Fruit fly (Drosophila melanogaster) whole organism, embryonic: Measurements from ENCODE around the gene CG15728.

ENCODE experiments used
- B-H1 ChIP-seq: fragments of 200-800 bp; sonication (Bioruptor generic); IDR thresholded peaks from 3 replicates; pipeline ENCODE4 v1.3.6; 2022; ENCODE audit warnings: missing biosample characterization, missing genetic modification characterization
- CG10431 ChIP-seq: fragments of 200-800 bp; sonication (Bioruptor generic); optimal IDR thresholded peaks from 3 replicates; lab custom pipeline; 2018; ENCODE audit warnings: missing biosample characterization, mild to moderate bottlenecking, missing genetic modification characterization
- CG12942 ChIP-seq: fragments of 200-800 bp; sonication (Bioruptor generic); optimal IDR thresholded peaks from 3 replicates; lab custom pipeline; 2016; ENCODE audit warnings: missing biosample characterization, missing genetic modification characterization
- CG14014 ChIP-seq: fragments of 200-800 bp; sonication (Bioruptor generic); IDR thresholded peaks from 2 replicates; pipeline ENCODE4 v1.3.6; 2022; ENCODE audit warnings: missing biosample characterization, missing genetic modification characterization
- CG15011 ChIP-seq: fragments of 200-800 bp; sonication (Bioruptor generic); optimal IDR thresholded peaks from 3 replicates; lab custom pipeline; 2018; ENCODE audit warnings: missing biosample characterization, mild to moderate bottlenecking, missing genetic modification characterization
- CG1603 ChIP-seq: fragments of 200-800 bp; sonication (Bioruptor generic); optimal IDR thresholded peaks from 2 replicates; lab custom pipeline; 2019; ENCODE audit warnings: missing biosample characterization, mild to moderate bottlenecking, missing genetic modification characterization, moderate library complexity
- CG2678 ChIP-seq: fragments of 200-800 bp; sonication (Bioruptor generic); optimal IDR thresholded peaks from 3 replicates; lab custom pipeline; 2019; ENCODE audit warnings: missing biosample characterization, mild to moderate bottlenecking, missing genetic modification characterization, moderate library complexity
- CG33557 ChIP-seq: fragments of 200-800 bp; sonication (Bioruptor generic); optimal IDR thresholded peaks from 2 replicates; lab custom pipeline; 2019; ENCODE audit warnings: missing biosample characterization, mild to moderate bottlenecking, missing genetic modification characterization, moderate library complexity
- CG34376 ChIP-seq: fragments of 200-800 bp; sonication (Bioruptor generic); optimal IDR thresholded peaks from 2 replicates; lab custom pipeline; 2018; ENCODE audit warnings: missing biosample characterization, mild to moderate bottlenecking, missing genetic modification characterization
- CG3847 ChIP-seq: fragments of 200-800 bp; sonication (Bioruptor generic); IDR thresholded peaks from 2 replicates; pipeline ENCODE4 v1.3.6; 2022; ENCODE audit warnings: missing biosample characterization, missing genetic modification characterization
- CG3995 ChIP-seq: fragments of 200-800 bp; sonication (Bioruptor generic); optimal IDR thresholded peaks from 3 replicates; lab custom pipeline; 2016; ENCODE audit warnings: missing biosample characterization, missing genetic modification characterization
- CG6854 ChIP-seq: fragments of 200-800 bp; sonication (Bioruptor generic); optimal IDR thresholded peaks from 3 replicates; lab custom pipeline; 2017; ENCODE audit warnings: missing biosample characterization, mild to moderate bottlenecking, missing genetic modification characterization
- CG7839 ChIP-seq: fragments of 200-800 bp; sonication (Bioruptor generic); optimal IDR thresholded peaks from 3 replicates; lab custom pipeline; 2018; ENCODE audit warnings: missing biosample characterization, mild to moderate bottlenecking, missing genetic modification characterization, moderate library complexity
- CG8944 ChIP-seq: fragments of 200-800 bp; sonication (Bioruptor generic); optimal IDR thresholded peaks from 3 replicates; lab custom pipeline; 2016; ENCODE audit warnings: missing biosample characterization, missing genetic modification characterization
- CG9215 ChIP-seq: fragments of 200-800 bp; sonication (Bioruptor generic); IDR thresholded peaks from 2 replicates; pipeline ENCODE4 v1.3.6; 2022; ENCODE audit warnings: missing biosample characterization, missing genetic modification characterization
- CG9797 ChIP-seq: fragments of 200-800 bp; sonication (Bioruptor generic); optimal IDR thresholded peaks from 3 replicates; lab custom pipeline; 2018; ENCODE audit warnings: missing biosample characterization, mild to moderate bottlenecking, missing genetic modification characterization
- CG9932 ChIP-seq: fragments of 200-800 bp; sonication (Bioruptor generic); IDR thresholded peaks from 2 replicates; pipeline ENCODE4 v1.3.6; 2022; ENCODE audit warnings: missing biosample characterization, missing genetic modification characterization
- CHES-1-like ChIP-seq: fragments of 200-800 bp; sonication (Bioruptor generic); optimal IDR thresholded peaks from 2 replicates; lab custom pipeline; 2016; ENCODE audit warnings: missing biosample characterization, missing genetic modification characterization
- Dad ChIP-seq: fragments of 200-800 bp; sonication (Bioruptor generic); optimal IDR thresholded peaks from 3 replicates; lab custom pipeline; 2016; ENCODE audit warnings: missing biosample characterization, missing genetic modification characterization
- Dip2 ChIP-seq: fragments of 200-800 bp; sonication (Bioruptor generic); IDR thresholded peaks from 2 replicates; pipeline ENCODE4 v1.3.6; 2022; ENCODE audit warnings: missing biosample characterization, missing genetic modification characterization
- Doc2 ChIP-seq: fragments of 200-800 bp; sonication (Bioruptor generic); IDR thresholded peaks from 2 replicates; pipeline ENCODE4 v1.3.6; 2022; ENCODE audit warnings: missing biosample characterization, missing genetic modification characterization
- Hey ChIP-seq: fragments of 200-800 bp; sonication (Bioruptor generic); optimal IDR thresholded peaks from 3 replicates; lab custom pipeline; 2018; ENCODE audit warnings: missing biosample characterization, mild to moderate bottlenecking, missing genetic modification characterization
- Hmr ChIP-seq: fragments of 200-800 bp; sonication (Bioruptor generic); optimal IDR thresholded peaks from 3 replicates; lab custom pipeline; 2017; ENCODE audit warnings: mild to moderate bottlenecking, missing biosample characterization, missing genetic modification reagents, missing genetic modification characterization
- Hr51 ChIP-seq, 2 experiments: fragments of 200-800 bp; sonication (Bioruptor generic); optimal IDR thresholded peaks; 2 replicates in 1 of 2; 3 replicates in 1 of 2; lab custom pipeline; 2016 to 2018; ENCODE audit warnings: missing biosample characterization in 2 of 2, missing genetic modification characterization in 2 of 2, mild to moderate bottlenecking in 1 of 2, moderate library complexity in 1 of 2
- Lhr ChIP-seq: fragments of 200-800 bp; sonication (Bioruptor generic); optimal IDR thresholded peaks from 3 replicates; lab custom pipeline; 2017; ENCODE audit warnings: mild to moderate bottlenecking, missing biosample characterization, missing genetic modification reagents, missing genetic modification characterization
- Mrtf ChIP-seq: fragments of 200-800 bp; sonication (Bioruptor generic); IDR thresholded peaks from 3 replicates; pipeline ENCODE4 v1.3.6; 2022; ENCODE audit warnings: missing biosample characterization, missing genetic modification characterization
- Ravus ChIP-seq: fragments of 200-800 bp; sonication (Bioruptor generic); IDR thresholded peaks from 2 replicates; pipeline ENCODE4 v1.3.6; 2022; ENCODE audit warnings: missing biosample characterization, missing genetic modification characterization
- Sox102F ChIP-seq: fragments of 200-800 bp; sonication (Bioruptor generic); optimal IDR thresholded peaks from 2 replicates; lab custom pipeline; 2018; ENCODE audit warnings: missing biosample characterization, mild to moderate bottlenecking, missing genetic modification characterization, moderate library complexity
- amos ChIP-seq: fragments of 200-800 bp; sonication (Bioruptor generic); IDR thresholded peaks from 2 replicates; pipeline ENCODE4 v1.3.6; 2022; ENCODE audit warnings: missing biosample characterization, missing genetic modification characterization; ENCODE audit not compliant: partially characterized antibody
- ap ChIP-seq: fragments of 200-800 bp; sonication (Bioruptor generic); IDR thresholded peaks from 2 replicates; pipeline ENCODE4 v1.3.6; 2022; ENCODE audit warnings: missing biosample characterization, missing genetic modification characterization
- br ChIP-seq: fragments of >200 bp; optimal IDR thresholded peaks from 2 replicates; lab custom pipeline; 2017
- chif ChIP-seq, 2 experiments: fragments of 200-800 bp; sonication (Bioruptor generic); optimal IDR thresholded peaks; 3 replicates each; lab custom pipeline; 2016; ENCODE audit warnings: missing biosample characterization in 2 of 2, missing genetic modification characterization in 2 of 2
- crc ChIP-seq: fragments of 200-800 bp; sonication (Bioruptor generic); optimal IDR thresholded peaks from 2 replicates; lab custom pipeline; 2016; ENCODE audit warnings: missing biosample characterization, missing genetic modification characterization
- crp ChIP-seq, 2 experiments: fragments of 200-800 bp; sonication (Bioruptor generic); optimal IDR thresholded peaks; 2 replicates in 1 of 2; 3 replicates in 1 of 2; lab custom pipeline; 2017; ENCODE audit warnings: missing biosample characterization in 2 of 2, missing genetic modification characterization in 2 of 2, mild to moderate bottlenecking in 1 of 2, moderate library complexity in 1 of 2
- da ChIP-seq: fragments of 200-800 bp; sonication (Bioruptor generic); optimal IDR thresholded peaks from 2 replicates; lab custom pipeline; 2016; ENCODE audit warnings: missing biosample characterization, missing genetic modification characterization
- ewg ChIP-seq: fragments of 200-800 bp; sonication (Bioruptor generic); optimal IDR thresholded peaks from 3 replicates; lab custom pipeline; 2017; ENCODE audit warnings: mild to moderate bottlenecking, missing biosample characterization, missing genetic modification reagents, missing genetic modification characterization
- grau ChIP-seq: fragments of 200-800 bp; optimal IDR thresholded peaks from 3 replicates; lab custom pipeline; 2019; ENCODE audit warnings: missing biosample characterization, mild to moderate bottlenecking, missing genetic modification characterization, moderate library complexity
- inv ChIP-seq: fragments of 200-800 bp; sonication (Bioruptor generic); IDR thresholded peaks from 2 replicates; pipeline ENCODE4 v1.3.6; 2022; ENCODE audit warnings: missing biosample characterization, missing genetic modification characterization; ENCODE audit not compliant: partially characterized antibody
- lilli ChIP-seq: fragments of 200-800 bp; sonication (Bioruptor generic); optimal IDR thresholded peaks from 3 replicates; lab custom pipeline; 2016; ENCODE audit warnings: missing biosample characterization, missing genetic modification characterization
- nerfin-2 ChIP-seq: fragments of 200-800 bp; sonication (Bioruptor generic); IDR thresholded peaks from 2 replicates; pipeline ENCODE4 v1.3.6; 2022; ENCODE audit warnings: missing biosample characterization, missing genetic modification characterization; ENCODE audit not compliant: partially characterized antibody
- ranshi ChIP-seq: fragments of 200-800 bp; sonication (Bioruptor generic); IDR thresholded peaks from 2 replicates; pipeline ENCODE4 v1.3.6; 2022; ENCODE audit warnings: missing biosample characterization, missing genetic modification characterization
- sens-2 ChIP-seq: fragments of 200-800 bp; sonication (Bioruptor generic); IDR thresholded peaks from 2 replicates; pipeline ENCODE4 v1.3.6; 2022; ENCODE audit warnings: missing biosample characterization, missing genetic modification characterization
- sima ChIP-seq: fragments of 200-800 bp; sonication (Bioruptor generic); optimal IDR thresholded peaks from 2 replicates; lab custom pipeline; 2016; ENCODE audit warnings: missing biosample characterization, missing genetic modification characterization
- stc ChIP-seq: fragments of 200-800 bp; sonication (Bioruptor generic); IDR thresholded peaks from 2 replicates; pipeline ENCODE4 v1.3.6; 2022; ENCODE audit warnings: missing biosample characterization, missing genetic modification characterization
- stwl ChIP-seq: fragments of 200-800 bp; sonication (Bioruptor generic); optimal IDR thresholded peaks from 3 replicates; lab custom pipeline; 2018; ENCODE audit warnings: missing biosample characterization, mild to moderate bottlenecking, missing genetic modification characterization, moderate library complexity
- tap ChIP-seq: fragments of 200-800 bp; optimal IDR thresholded peaks from 3 replicates; lab custom pipeline; 2019; ENCODE audit warnings: missing biosample characterization, mild to moderate bottlenecking, missing genetic modification characterization, moderate library complexity
- tna ChIP-seq: fragments of 200-800 bp; sonication (Bioruptor generic); IDR thresholded peaks from 2 replicates; pipeline ENCODE4 v1.3.6; 2022; ENCODE audit warnings: missing biosample characterization, missing genetic modification characterization; ENCODE audit not compliant: partially characterized antibody
- twi ChIP-seq: fragments of 200-800 bp; optimal IDR thresholded peaks from 2 replicates; lab custom pipeline; 2019; ENCODE audit warnings: missing biosample characterization, mild to moderate bottlenecking, missing genetic modification characterization, moderate library complexity
- tx ChIP-seq: fragments of 200-800 bp; sonication (Bioruptor generic); optimal IDR thresholded peaks from 2 replicates; lab custom pipeline; 2016; ENCODE audit warnings: missing biosample characterization, missing genetic modification characterization
- unpg ChIP-seq: fragments of 200-800 bp; sonication (Bioruptor generic); optimal IDR thresholded peaks from 3 replicates; lab custom pipeline; 2018; ENCODE audit warnings: missing biosample characterization, mild to moderate bottlenecking, missing genetic modification characterization, moderate library complexity
- wek ChIP-seq: fragments of 200-800 bp; sonication (Bioruptor generic); optimal IDR thresholded peaks from 3 replicates; lab custom pipeline; 2018; ENCODE audit warnings: missing biosample characterization, mild to moderate bottlenecking, missing genetic modification characterization, moderate library complexity

The CG15728 gene

dm6 chrX:12574666-12575202 is 49.4 kb upstream of the CG15728 start (continued):
- TF ChIP-seq CG9215 (no peak), da (GFP tag; lab: Kevin White, UChicago) (no peak), Hr51 (GFP tag; optimal IDR thresholded peaks at IDR 0.05; lab: Kevin White, UChicago) (peak in 1 of 2 experiments; percentile 19), CG8944 (GFP tag; lab: Kevin White, UChicago) (no peak), amos (GFP tag; lab: Robert Waterston, UW) (no peak), ewg (GFP tag; lab: Kevin White, UChicago) (peak; percentile 88), br (lab: Kevin White, UChicago) (no peak), Hey (tag; lab: Kevin White, UChicago) (no peak), CG33557 (GFP tag; lab: Kevin White, UChicago) (no peak), Lhr (GFP tag; lab: Kevin White, UChicago) (no peak), ap (no peak), Dip2 (GFP tag; lab: Robert Waterston, UW) (no peak), stwl (tag; lab: Kevin White, UChicago) (peak; percentile 11), CG34376 (GFP tag; lab: Kevin White, UChicago) (peak; percentile 9), Hmr (GFP tag; lab: Kevin White, UChicago) (peak; percentile 7), Dad (GFP tag; lab: Kevin White, UChicago) (no peak), CG2678 (no peak), twi (tag; lab: Kevin White, UChicago) (no peak), inv (GFP tag; lab: Robert Waterston, UW) (no peak), grau (tag; lab: Kevin White, UChicago) (peak; percentile 5), Ravus (GFP tag; lab: Robert Waterston, UW) (no peak), chif (GFP tag; optimal IDR thresholded peaks at IDR 0.05; lab: Kevin White, UChicago) (no peak), CG9932 (GFP tag; lab: Robert Waterston, UW) (no peak), CG1603 (tag; lab: Kevin White, UChicago) (no peak), CHES-1-like (GFP tag; lab: Kevin White, UChicago) (no peak), tx (GFP tag; lab: Kevin White, UChicago) (no peak), CG9797 (GFP tag; lab: Kevin White, UChicago) (no peak), sima (GFP tag; lab: Kevin White, UChicago) (no peak), CG3995 (GFP tag; lab: Kevin White, UChicago) (no peak), Sox102F (GFP tag; lab: Kevin White, UChicago) (no peak), Mrtf (no peak), CG10431 (GFP tag; lab: Kevin White, UChicago) (no peak), B-H1 (GFP tag; lab: Robert Waterston, UW) (no peak), tap (tag; lab: Kevin White, UChicago) (no peak), CG3847 (GFP tag; lab: Robert Waterston, UW) (no peak), crc (no peak), wek (no peak), sens-2 (GFP tag; lab: Robert Waterston, UW) (no peak), CG6854 (GFP tag; lab: Kevin White, UChicago) (no peak), tna (no peak), nerfin-2 (GFP tag; lab: Robert Waterston, UW) (no peak), CG7839 (tag; lab: Kevin White, UChicago) (peak; percentile 4), unpg (no peak), stc (GFP tag; lab: Robert Waterston, UW) (no peak), ranshi (GFP tag; lab: Robert Waterston, UW) (no peak), crp (GFP tag; optimal IDR thresholded peaks at IDR 0.05; lab: Kevin White, UChicago) (peak in 1 of 2 experiments; percentile 70), Doc2 (GFP tag; lab: Robert Waterston, UW) (no peak), CG14014 (GFP tag; lab: Robert Waterston, UW) (no peak), CG15011 (GFP tag; lab: Kevin White, UChicago) (no peak), CG12942 (GFP tag; lab: Kevin White, UChicago) (no peak), lilli (no peak)
